Fruit fly (Drosophila melanogaster) S2 (cell line): ENCODE results near the gene ex.

Experiments
- CG8478 ChIP-seq: fragments of >200 bp; optimal IDR thresholded peaks from 2 replicates; lab custom pipeline; 2018
- CTCF ChIP-seq, 2 experiments: fragments of >200 bp; optimal IDR thresholded peaks; 2 replicates each; lab custom pipeline; 2018

Gene ex

dm6 chr2L:430820-431628, at the start of gene ex:
Gene ex, plus strand, starts transcription at chr2L:431227.
- TF ChIP-seq CG8478 (lab: Kevin White, UChicago) (no peak), CTCF (optimal IDR thresholded peaks at IDR 0.05; lab: Kevin White, UChicago) (peak in 1 of 2 experiments; percentile 24)

- TF ChIP-seq CTCF (optimal IDR thresholded peaks at IDR 0.05; lab: Kevin White, UChicago): no peak
- no peak for TF ChIP-seq CG8478 (lab: Kevin White, UChicago)
These were observed 48.2 kb upstream of the ex start for dm6 chr2L:382807-383206.

dm6 chr2L:390509-390908, 40.5 kb upstream of the ex start:
- no peak for TF ChIP-seq CG8478 (lab: Kevin White, UChicago)
- no peak for TF ChIP-seq CTCF (optimal IDR thresholded peaks at IDR 0.05; lab: Kevin White, UChicago)

dm6 chr2L:392529-392928, 38.5 kb upstream of the ex start:
- TF ChIP-seq CTCF (optimal IDR thresholded peaks at IDR 0.05; lab: Kevin White, UChicago) (no peak), CG8478 (lab: Kevin White, UChicago) (no peak)

- TF ChIP-seq CG8478 (lab: Kevin White, UChicago): no peak
- peak; percentile 83 to 86 for TF ChIP-seq CTCF (optimal IDR thresholded peaks at IDR 0.05; lab: Kevin White, UChicago)
These were observed 35.5 kb upstream of the ex start for dm6 chr2L:395366-396117.

dm6 chr2L:402098-402497, 28.9 kb upstream of the ex start, which contains the start of gene CG4213:
Gene CG4213, minus strand, starts transcription at chr2L:402198.
- TF ChIP-seq CTCF (optimal IDR thresholded peaks at IDR 0.05; lab: Kevin White, UChicago): no peak

- TF ChIP-seq CTCF (optimal IDR thresholded peaks at IDR 0.05; lab: Kevin White, UChicago): peak; percentile 77 to 85
- no peak for TF ChIP-seq CG8478 (lab: Kevin White, UChicago)
These were observed 27.1 kb upstream of the ex start, which contains the start of gene Polr1B for dm6 chr2L:403627-404575. Gene Polr1B, plus strand, starts transcription at chr2L:404285.

- TF ChIP-seq CTCF (optimal IDR thresholded peaks at IDR 0.05; lab: Kevin White, UChicago) (no peak), CG8478 (lab: Kevin White, UChicago) (no peak)
These were observed 18.1 kb upstream of the ex start for dm6 chr2L:412931-413330.

dm6 chr2L:413894-414293, 17.1 kb upstream of the ex start:
- TF ChIP-seq CG8478 (lab: Kevin White, UChicago): no peak
- no peak for TF ChIP-seq CTCF (optimal IDR thresholded peaks at IDR 0.05; lab: Kevin White, UChicago)

- TF ChIP-seq CG8478 (lab: Kevin White, UChicago) (no peak), CTCF (optimal IDR thresholded peaks at IDR 0.05; lab: Kevin White, UChicago) (peak; percentile 89)
These were observed 16.2 kb upstream of the ex start, which contains the start of the genes AP-2alpha and ebi for dm6 chr2L:414593-415399. Gene AP-2alpha, minus strand, starts transcription at chr2L:414777. Gene ebi, plus strand, starts transcription at chr2L:415067.

dm6 chr2L:419620-420184, 11.3 kb upstream of the ex start, which contains the start of the genes CG13690 and RpLP1:
Gene CG13690, minus strand, starts transcription at chr2L:419652.
Gene RpLP1, plus strand, starts transcription at chr2L:419952.
- no peak for TF ChIP-seq CG8478 (lab: Kevin White, UChicago)
- peak in 1 of 2 experiments; percentile 9 for TF ChIP-seq CTCF (optimal IDR thresholded peaks at IDR 0.05; lab: Kevin White, UChicago)

dm6 chr2L:421119-421821, 9.8 kb upstream of the ex start, which contains the start of the genes CG11885 and CG13692:
Gene CG11885, minus strand, starts transcription at chr2L:421450.
Gene CG13692, plus strand, starts transcription at chr2L:421771.
- TF ChIP-seq CTCF (optimal IDR thresholded peaks at IDR 0.05; lab: Kevin White, UChicago): peak; percentile 92 to 94
- TF ChIP-seq CG8478 (lab: Kevin White, UChicago): no peak
